Fruit fly (Drosophila melanogaster): ENCODE results near the gene CG3842.
A peak's percentile ranks its signal among the peaks of the same experiment; 100 is the strongest.

CG3842 gene

dm6 chrX:6330369-6330949 lies 7.1 kb upstream of the CG3842 start, which contains the start of gene CG42240 (continued):
- TF ChIP-seq ci (GFP tag; IDR thresholded peaks at IDR 0.05) (peak; percentile 72; the same call in 2 of the 3 replicates), ssp (GFP tag; IDR thresholded peaks at IDR 0.05) (peak; percentile 63), Neu2 (GFP tag; optimal IDR thresholded peaks at IDR 0.05; ENCODE audit: borderline replicate concordance) (no peak), cad (GFP tag; optimal IDR thresholded peaks at IDR 0.05) (no peak), bsh (GFP tag; optimal IDR thresholded peaks at IDR 0.05) (peak; percentile 87 to 91), dpn (GFP tag; optimal IDR thresholded peaks at IDR 0.05) (peak; percentile 75 to 89), fd102C (GFP tag; optimal IDR thresholded peaks at IDR 0.05) (peak; percentile 46), pzg (GFP tag; optimal IDR thresholded peaks at IDR 0.05) (no peak), CG43689 (GFP tag; IDR thresholded peaks at IDR 0.05) (peak; percentile 31; the same call in 1 of the 2 replicates), CG11085 (GFP tag; IDR thresholded peaks at IDR 0.05) (0 out of 2 replicates have a peak, but pooled peaks have one; percentile 40), CG18476 (GFP tag; optimal IDR thresholded peaks at IDR 0.05) (peak; percentile 87), CG12299 (tag; optimal IDR thresholded peaks at IDR 0.05) (peak; percentile 81), CG11695 (GFP tag; IDR thresholded peaks at IDR 0.05) (peak; percentile 92), Fer3 (tag; optimal IDR thresholded peaks at IDR 0.05) (peak; percentile 79), CG4404 (GFP tag; IDR thresholded peaks at IDR 0.05) (peak; percentile 61), CG7372 (GFP tag; IDR thresholded peaks at IDR 0.05) (peak; percentile 81), C15 (GFP tag; IDR thresholded peaks at IDR 0.05) (0 out of 3 replicates have a peak, but pooled peaks have one; percentile 49), ac (GFP tag; optimal IDR thresholded peaks at IDR 0.05) (peak; percentile 45), cwo (GFP tag; optimal IDR thresholded peaks at IDR 0.05) (peak; percentile 87), NfI (GFP tag; optimal IDR thresholded peaks at IDR 0.05) (peak; percentile 88), CG2129 (GFP tag; IDR thresholded peaks at IDR 0.05; ENCODE audit: partially characterized antibody) (no peak), Oaz (GFP tag; IDR thresholded peaks at IDR 0.05) (peak; percentile 71), CG8944 (GFP tag; optimal IDR thresholded peaks at IDR 0.05) (peak; percentile 39), tio (GFP tag; optimal IDR thresholded peaks at IDR 0.05) (peak; percentile 92), Abd-B (GFP tag; optimal IDR thresholded peaks at IDR 0.05) (peak; percentile 81), CG6689 (GFP tag; IDR thresholded peaks at IDR 0.05) (peak; percentile 91), kah (GFP tag; optimal IDR thresholded peaks at IDR 0.05) (peak; percentile 81), dimm (GFP tag; IDR thresholded peaks at IDR 0.05) (0 out of 2 replicates have a peak, but pooled peaks have one; percentile 32), CG12155 (GFP tag; optimal IDR thresholded peaks at IDR 0.05) (peak; percentile 75), CG7556 (GFP tag; optimal IDR thresholded peaks at IDR 0.05) (peak; percentile 97), Eip74EF (GFP tag; optimal IDR thresholded peaks at IDR 0.05) (peak in 1 of 2 experiments; percentile 95), Aef1 (GFP tag; IDR thresholded peaks at IDR 0.05) (peak; percentile 72), ftz-f1 (GFP tag; optimal IDR thresholded peaks at IDR 0.05) (peak; percentile 11), Dp (GFP tag; optimal IDR thresholded peaks at IDR 0.05) (no peak), repo (GFP tag; optimal IDR thresholded peaks at IDR 0.05) (peak; percentile 55), Hey (tag; optimal IDR thresholded peaks at IDR 0.05) (peak; percentile 25), ap (GFP tag; IDR thresholded peaks at IDR 0.05) (peak; percentile 3; the same call in 1 of the 2 replicates), trem (tag; optimal IDR thresholded peaks at IDR 0.05) (peak; percentile 71), CG6272 (GFP tag; IDR thresholded peaks at IDR 0.05) (peak; percentile 48; the same call in 1 of the 2 replicates), CG31441 (GFP tag; IDR thresholded peaks at IDR 0.05) (peak; percentile 96), CG8478 (optimal IDR thresholded peaks at IDR 0.05) (no peak), toy (GFP tag; IDR thresholded peaks at IDR 0.05) (0 out of 2 replicates have a peak, but pooled peaks have one; percentile 8), Ptx1 (GFP tag; IDR thresholded peaks at IDR 0.05) (peak; percentile 88), CG9797 (GFP tag; optimal IDR thresholded peaks at IDR 0.05) (peak; percentile 24), ewg (GFP tag; optimal IDR thresholded peaks at IDR 0.05) (peak; percentile 92), CG6175 (GFP tag; IDR thresholded peaks at IDR 0.05) (no peak), GATAe (GFP tag; conservative IDR thresholded peaks at IDR 0.05) (peak; percentile 40; the same call in 1 of the 2 replicates), CG9817 (tag; optimal IDR thresholded peaks at IDR 0.05) (peak; percentile 82), NC2α (GFP tag; optimal IDR thresholded peaks at IDR 0.05) (peak; percentile 42), gt (GFP tag; IDR thresholded peaks at IDR 0.05) (0 out of 2 replicates have a peak, but pooled peaks have one; percentile 23)

Data from whole organism, embryonic.